Worm (Caenorhabditis elegans): ENCODE data around the gene ZC8.6.

- TF ChIP-seq med-1 (GFP tag; optimal IDR thresholded peaks at IDR 0.05; ENCODE audit: insufficient read depth) (no peak), klf-2 (GFP tag; conservative IDR thresholded peaks at IDR 0.05) (no peak)
Measured at ce11 chrX:5037673-5038072, 40.3 kb upstream of the ZC8.6 start, which contains the start of gene ZC449.5.
